Fruit fly (Drosophila melanogaster) whole organism, prepupa: Measurements from ENCODE around the gene CG7300.
A peak's percentile ranks its signal among the peaks of the same experiment; 100 is the strongest.

Experiments used
- Blimp-1 ChIP-seq: fragments of 200-800 bp; sonication (Bioruptor generic); optimal IDR thresholded peaks from 3 replicates; lab custom pipeline; 2017; ENCODE audit warnings: missing biosample characterization, missing genetic modification characterization, mild to moderate bottlenecking, moderate library complexity, missing genetic modification reagents
- CG10631 ChIP-seq: fragments of 200-800 bp; sonication (Bioruptor generic); optimal IDR thresholded peaks from 2 replicates; lab custom pipeline; 2016; ENCODE audit warnings: missing biosample characterization, missing genetic modification characterization
- CG11294 ChIP-seq: fragments of 200-800 bp; sonication (Bioruptor generic); IDR thresholded peaks from 2 replicates; pipeline ENCODE4 v1.3.6; 2022; ENCODE audit warnings: missing biosample characterization, missing genetic modification characterization
- CG11762 ChIP-seq: fragments of 200-800 bp; sonication (Bioruptor generic); optimal IDR thresholded peaks from 3 replicates; lab custom pipeline; 2016; ENCODE audit warnings: missing biosample characterization, missing genetic modification characterization; ENCODE audit not compliant: insufficient read depth
- CG15336 ChIP-seq: fragments of 200-800 bp; sonication (Bioruptor generic); IDR thresholded peaks from 2 replicates; pipeline ENCODE4 v1.3.6; 2022; ENCODE audit warnings: missing biosample characterization, missing genetic modification characterization
- CG1621 ChIP-seq: fragments of 200-800 bp; sonication (Bioruptor generic); optimal IDR thresholded peaks from 3 replicates; lab custom pipeline; 2018; ENCODE audit warnings: missing biosample characterization, mild to moderate bottlenecking, missing genetic modification characterization
- CG16779 ChIP-seq: fragments of 200-800 bp; sonication (Bioruptor generic); optimal IDR thresholded peaks from 3 replicates; lab custom pipeline; 2017; ENCODE audit warnings: missing biosample characterization, mild to moderate bottlenecking, missing genetic modification characterization
- CG3032 ChIP-seq: fragments of 200-800 bp; optimal IDR thresholded peaks from 2 replicates; lab custom pipeline; 2019; ENCODE audit warnings: missing biosample characterization, mild to moderate bottlenecking, missing genetic modification characterization, moderate library complexity
- CG31627 ChIP-seq: fragments of 200-800 bp; sonication (Bioruptor generic); optimal IDR thresholded peaks from 3 replicates; lab custom pipeline; 2016; ENCODE audit warnings: missing biosample characterization, missing genetic modification characterization
- CG32006 ChIP-seq: fragments of 200-800 bp; sonication (Bioruptor generic); optimal IDR thresholded peaks from 3 replicates; lab custom pipeline; 2017; ENCODE audit warnings: missing biosample characterization, mild to moderate bottlenecking, missing genetic modification characterization
- CG34406 ChIP-seq: fragments of 200-800 bp; sonication (Bioruptor generic); optimal IDR thresholded peaks from 3 replicates; lab custom pipeline; 2016; ENCODE audit warnings: missing biosample characterization, missing genetic modification characterization
- CG4318 ChIP-seq: fragments of 200-800 bp; sonication (Bioruptor generic); optimal IDR thresholded peaks from 3 replicates; lab custom pipeline; 2017; ENCODE audit warnings: missing biosample characterization, mild to moderate bottlenecking, missing genetic modification characterization
- CG6163 ChIP-seq: fragments of 200-800 bp; sonication (Bioruptor generic); IDR thresholded peaks from 3 replicates; pipeline ENCODE4 v1.3.6; 2022; ENCODE audit warnings: missing biosample characterization, missing genetic modification characterization
- CG6792 ChIP-seq: fragments of 200-800 bp; sonication (Bioruptor generic); optimal IDR thresholded peaks from 3 replicates; lab custom pipeline; 2016; ENCODE audit warnings: missing biosample characterization, missing genetic modification characterization
- CG6808 ChIP-seq: fragments of 200-800 bp; sonication (Bioruptor generic); optimal IDR thresholded peaks from 3 replicates; lab custom pipeline; 2017; ENCODE audit warnings: missing biosample characterization, missing genetic modification characterization, mild to moderate bottlenecking, moderate library complexity, missing genetic modification reagents
- CG6854 ChIP-seq: fragments of 200-800 bp; sonication (Bioruptor generic); optimal IDR thresholded peaks from 2 replicates; lab custom pipeline; 2017; ENCODE audit warnings: missing biosample characterization, mild to moderate bottlenecking, missing genetic modification characterization
- CG8119 ChIP-seq: fragments of 200-800 bp; sonication (Bioruptor generic); IDR thresholded peaks from 3 replicates; pipeline ENCODE4 v1.3.6; 2022; ENCODE audit warnings: missing biosample characterization, missing genetic modification characterization
- CG8319 ChIP-seq: fragments of 200-800 bp; sonication (Bioruptor generic); optimal IDR thresholded peaks from 3 replicates; lab custom pipeline; 2016; ENCODE audit warnings: missing biosample characterization, missing genetic modification characterization
- CG9139 ChIP-seq: fragments of 200-800 bp; sonication (Bioruptor generic); optimal IDR thresholded peaks from 3 replicates; lab custom pipeline; 2017; ENCODE audit warnings: missing biosample characterization, mild to moderate bottlenecking, missing genetic modification characterization
- Eip75B ChIP-seq: fragments of 200-800 bp; sonication (Bioruptor generic); optimal IDR thresholded peaks from 3 replicates; lab custom pipeline; 2016; ENCODE audit warnings: missing biosample characterization, missing genetic modification characterization
- Eip78C ChIP-seq: fragments of 200-800 bp; sonication (Bioruptor generic); peaks from one replicate; lab custom pipeline; 2016; ENCODE audit warnings: missing biosample characterization, missing genetic modification characterization
- Eip93F ChIP-seq: fragments of 200-800 bp; sonication (Bioruptor generic); optimal IDR thresholded peaks from 2 replicates; lab custom pipeline; 2016; ENCODE audit warnings: missing biosample characterization, mild to moderate bottlenecking, missing genetic modification characterization
- Ets21C ChIP-seq: fragments of 200-800 bp; sonication (Bioruptor generic); optimal IDR thresholded peaks from 3 replicates; lab custom pipeline; 2016; ENCODE audit warnings: missing biosample characterization, missing genetic modification characterization
- Ets96B ChIP-seq: fragments of 200-800 bp; optimal IDR thresholded peaks from 2 replicates; lab custom pipeline; 2019; ENCODE audit warnings: missing biosample characterization, mild to moderate bottlenecking, missing genetic modification characterization, moderate library complexity
- Gug ChIP-seq: fragments of 200-800 bp; sonication (Bioruptor generic); IDR thresholded peaks from 2 replicates; pipeline ENCODE4 v1.3.6; 2022; ENCODE audit warnings: missing biosample characterization, missing genetic modification characterization
- Hr39 ChIP-seq: fragments of 200-800 bp; sonication (Bioruptor generic); optimal IDR thresholded peaks from 2 replicates; lab custom pipeline; 2016; ENCODE audit warnings: missing biosample characterization, missing genetic modification characterization
- Hr4 ChIP-seq: fragments of 200-800 bp; sonication (Bioruptor generic); optimal IDR thresholded peaks from 3 replicates; lab custom pipeline; 2016; ENCODE audit warnings: missing biosample characterization, missing genetic modification characterization
- Met ChIP-seq: fragments of 200-800 bp; sonication (Bioruptor generic); optimal IDR thresholded peaks from 3 replicates; lab custom pipeline; 2016; ENCODE audit warnings: missing biosample characterization, missing genetic modification characterization
- Sox102F ChIP-seq: fragments of 200-800 bp; sonication (Bioruptor generic); optimal IDR thresholded peaks from 2 replicates; lab custom pipeline; 2016; ENCODE audit warnings: missing biosample characterization, mild to moderate bottlenecking, missing genetic modification characterization
- Sox14 ChIP-seq: fragments of 200-800 bp; sonication (Bioruptor generic); optimal IDR thresholded peaks from 3 replicates; lab custom pipeline; 2016; ENCODE audit warnings: missing biosample characterization, missing genetic modification characterization
- achi ChIP-seq: fragments of 200-800 bp; sonication (Bioruptor generic); optimal IDR thresholded peaks from 3 replicates; lab custom pipeline; 2016; ENCODE audit warnings: missing biosample characterization, missing genetic modification characterization
- acj6 ChIP-seq: fragments of 200-800 bp; sonication (Bioruptor generic); optimal IDR thresholded peaks from 3 replicates; lab custom pipeline; 2016; ENCODE audit warnings: missing biosample characterization, missing genetic modification characterization
- cyc ChIP-seq: fragments of 200-800 bp; sonication (Bioruptor generic); optimal IDR thresholded peaks from 3 replicates; lab custom pipeline; 2016; ENCODE audit warnings: missing biosample characterization, missing genetic modification characterization
- dac ChIP-seq: fragments of 200-800 bp; sonication (Bioruptor generic); optimal IDR thresholded peaks from 2 replicates; lab custom pipeline; 2017; ENCODE audit warnings: missing biosample characterization, mild to moderate bottlenecking, missing genetic modification characterization
- eg ChIP-seq: fragments of 200-800 bp; sonication (Bioruptor generic); IDR thresholded peaks from 3 replicates; pipeline ENCODE4 v1.3.6; 2022; ENCODE audit warnings: missing biosample characterization, missing genetic modification characterization
- esn ChIP-seq: fragments of 200-800 bp; sonication (Bioruptor generic); optimal IDR thresholded peaks from 2 replicates; lab custom pipeline; 2016; ENCODE audit warnings: missing biosample characterization, mild to moderate bottlenecking, missing genetic modification characterization, moderate library complexity
- fd59A ChIP-seq: fragments of 200-800 bp; sonication (Bioruptor generic); optimal IDR thresholded peaks from 2 replicates; lab custom pipeline; 2017; ENCODE audit warnings: missing biosample characterization, mild to moderate bottlenecking, missing genetic modification characterization, missing genetic modification reagents
- fd85E ChIP-seq: fragments of 200-800 bp; sonication (Bioruptor generic); optimal IDR thresholded peaks from 3 replicates; lab custom pipeline; 2016; ENCODE audit warnings: missing biosample characterization, missing genetic modification characterization
- lz ChIP-seq: fragments of 200-800 bp; sonication (Bioruptor generic); optimal IDR thresholded peaks from 3 replicates; lab custom pipeline; 2016; ENCODE audit warnings: missing biosample characterization, missing genetic modification characterization
- net ChIP-seq: fragments of 200-800 bp; sonication (Bioruptor generic); optimal IDR thresholded peaks from 3 replicates; lab custom pipeline; 2016; ENCODE audit warnings: missing biosample characterization, missing genetic modification characterization
- pdm3 ChIP-seq: fragments of 200-800 bp; sonication (Bioruptor generic); optimal IDR thresholded peaks from 3 replicates; lab custom pipeline; 2016; ENCODE audit warnings: missing biosample characterization, missing genetic modification characterization
- salr ChIP-seq, 2 experiments: fragments of 200-800 bp; sonication (Bioruptor generic); optimal IDR thresholded peaks; 3 replicates each; lab custom pipeline; 2016 to 2018; ENCODE audit warnings: missing biosample characterization in 2 of 2, missing genetic modification characterization in 2 of 2, mild to moderate bottlenecking in 1 of 2
- svp ChIP-seq: fragments of 200-800 bp; sonication (Bioruptor generic); peaks from one replicate; lab custom pipeline; 2016; ENCODE audit warnings: missing biosample characterization, missing genetic modification characterization
- topi ChIP-seq: fragments of 200-800 bp; sonication (Bioruptor generic); optimal IDR thresholded peaks from 3 replicates; lab custom pipeline; 2016; ENCODE audit warnings: missing biosample characterization, missing genetic modification characterization
- vri ChIP-seq: fragments of 200-800 bp; sonication (Bioruptor generic); optimal IDR thresholded peaks from 3 replicates; lab custom pipeline; 2016; ENCODE audit warnings: missing biosample characterization, mild to moderate bottlenecking, missing genetic modification characterization

Gene CG7300

DNA sequence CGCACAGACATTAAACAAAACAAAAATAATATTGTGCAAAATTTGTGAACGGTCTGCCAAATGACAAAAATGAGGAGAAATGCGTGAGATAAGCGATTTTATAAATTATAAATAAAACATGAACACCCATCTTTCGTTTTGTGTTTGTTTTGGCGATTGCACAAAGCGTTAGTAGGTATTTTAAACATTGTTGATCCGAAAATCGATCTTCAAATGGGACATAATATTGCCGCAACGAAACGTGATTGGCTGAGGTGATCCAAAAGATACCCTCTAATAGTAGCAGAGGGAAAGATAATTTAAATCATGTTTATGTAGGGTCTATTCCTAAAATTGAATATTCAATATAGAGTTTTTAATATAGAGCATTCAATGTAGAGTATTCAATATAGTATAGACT is 18.3 kb downstream of the CG7300 start:
- TF ChIP-seq CG6792 (GFP tag; lab: Kevin White, UChicago) (no peak), Ets21C (no peak), CG32006 (peak; percentile 16), Eip93F (GFP tag; lab: Kevin White, UChicago) (no peak), CG6163 (GFP tag; lab: Robert Waterston, UW) (0 out of 3 replicates have a peak, but pooled peaks have one; percentile 26), svp (peak; percentile 59), CG15336 (GFP tag; lab: Robert Waterston, UW) (0 out of 2 replicates have a peak, but pooled peaks have one; percentile 30), CG8119 (peak; percentile 31; the same call in 1 of the 3 replicates), Hr4 (GFP tag; lab: Kevin White, UChicago) (peak; percentile 35), Eip78C (GFP tag; lab: Kevin White, UChicago) (peak; percentile 61), Ets96B (tag; lab: Kevin White, UChicago) (no peak), Met (peak; percentile 5), eg (no peak)
- TF ChIP-seq, all 60 proteins: peak for 8

DNA sequence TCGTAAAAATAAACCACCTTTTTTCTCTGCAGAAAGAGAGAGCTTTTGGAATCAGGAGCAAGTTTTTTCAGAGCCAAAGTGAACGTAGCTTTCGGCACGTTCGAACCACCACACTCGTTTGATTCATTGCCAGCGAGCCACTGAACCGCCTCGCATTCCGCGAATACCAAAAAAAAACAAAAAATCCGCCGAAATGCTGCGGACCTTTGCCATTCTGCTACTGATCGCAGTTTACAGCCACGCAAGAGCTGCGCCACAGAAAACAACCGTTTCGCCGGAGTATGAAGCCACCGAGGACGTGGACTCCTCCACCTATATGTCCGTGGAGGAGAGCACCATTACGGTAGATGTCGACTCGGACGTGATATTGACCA is 20.1 kb downstream of the CG7300 start:
- TF ChIP-seq CG32006 (peak; percentile 26), CG15336 (GFP tag; lab: Robert Waterston, UW) (peak; percentile 4; the same call in 1 of the 2 replicates), Ets21C (no peak)

DNA sequence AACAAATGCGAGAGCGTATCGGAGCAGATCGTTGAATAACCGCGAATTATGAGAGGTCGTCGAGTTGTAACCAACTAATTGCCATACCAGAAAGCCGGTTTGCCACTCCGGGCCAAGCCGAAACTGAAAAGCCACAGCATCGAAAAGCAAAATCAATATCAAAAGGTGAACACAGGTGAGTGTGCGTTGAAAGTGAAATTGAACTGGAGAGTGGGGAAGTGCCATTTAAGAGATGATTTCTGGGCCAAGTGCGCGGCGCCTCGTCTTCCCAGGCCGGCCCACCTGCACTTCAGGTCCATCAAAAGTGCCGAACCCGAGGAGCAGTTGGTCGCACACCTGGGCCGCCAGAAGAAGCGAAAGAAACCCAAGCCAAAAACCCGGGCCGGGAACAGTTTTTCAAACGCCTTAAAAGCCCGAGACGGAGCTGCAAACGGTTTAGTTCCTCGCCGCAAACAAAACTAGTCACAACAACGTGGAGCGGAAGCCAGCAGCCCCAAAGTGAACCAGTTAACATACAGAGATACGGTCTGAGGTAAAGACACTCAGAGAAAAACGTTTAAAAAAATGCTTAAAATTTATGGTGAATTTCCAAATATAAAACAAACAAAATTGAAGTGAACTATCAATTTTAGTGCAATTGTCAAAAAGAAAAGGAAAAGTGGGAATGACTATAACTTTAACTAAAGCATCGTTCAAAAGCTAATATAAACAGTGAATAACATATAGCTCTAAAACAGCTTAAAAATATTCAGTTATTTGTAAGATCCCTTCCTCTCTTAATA is 20.7 kb downstream of the CG7300 start, which contains the start of gene CG17104:
Gene CG17104, plus strand, starts transcription at position 266 of the 782 bp plus-strand sequence.
- no peak for TF ChIP-seq CG6854 (GFP tag; lab: Kevin White, UChicago)
- peak; percentile 63 for TF ChIP-seq topi (GFP tag; lab: Kevin White, UChicago)
- peak; percentile 42 for TF ChIP-seq fd59A (GFP tag; lab: Kevin White, UChicago)
- peak; percentile 73 for TF ChIP-seq Eip75B (GFP tag; lab: Kevin White, UChicago)
- TF ChIP-seq CG11762, result peak; percentile 61
- TF ChIP-seq Hr39 (GFP tag; lab: Kevin White, UChicago), result peak; percentile 52
- TF ChIP-seq CG8119, result peak; percentile 89
- TF ChIP-seq CG8319 (GFP tag; lab: Kevin White, UChicago), result no peak
- no peak for TF ChIP-seq fd85E (GFP tag; lab: Kevin White, UChicago)
- TF ChIP-seq Gug (GFP tag; lab: Robert Waterston, UW), result peak; percentile 58; the same call in 1 of the 2 replicates
- TF ChIP-seq net (GFP tag; lab: Kevin White, UChicago), result peak; percentile 77
- TF ChIP-seq esn (GFP tag; lab: Kevin White, UChicago), result peak; percentile 65
- peak; percentile 68; the same call in 2 of the 3 replicates for TF ChIP-seq CG6163 (GFP tag; lab: Robert Waterston, UW)
- peak; percentile 60 for TF ChIP-seq Sox14
- peak; percentile 81 for TF ChIP-seq Hr4 (GFP tag; lab: Kevin White, UChicago)
- TF ChIP-seq svp, result peak; percentile 79
- peak; percentile 61 for TF ChIP-seq acj6 (GFP tag; lab: Kevin White, UChicago)
- peak; percentile 73 for TF ChIP-seq pdm3
- TF ChIP-seq CG4318 (GFP tag; lab: Kevin White, UChicago), result peak; percentile 67
- TF ChIP-seq Eip93F (GFP tag; lab: Kevin White, UChicago), result no peak
- peak; percentile 71 for TF ChIP-seq CG10631 (GFP tag; lab: Kevin White, UChicago)
- TF ChIP-seq CG34406 (GFP tag; lab: Kevin White, UChicago), result peak; percentile 55
- peak; percentile 82 for TF ChIP-seq CG15336 (GFP tag; lab: Robert Waterston, UW)
- peak; percentile 37 for TF ChIP-seq Sox102F
- TF ChIP-seq CG16779 (tag; lab: Kevin White, UChicago), result no peak
- peak; percentile 71 for TF ChIP-seq achi (GFP tag; lab: Kevin White, UChicago)
- TF ChIP-seq CG31627 (GFP tag; lab: Kevin White, UChicago), result peak; percentile 47
- TF ChIP-seq CG11294 (GFP tag; lab: Robert Waterston, UW), result 0 out of 2 replicates have a peak, but pooled peaks have one; percentile 16
- TF ChIP-seq Blimp-1, result peak; percentile 90
- TF ChIP-seq salr (GFP tag; optimal IDR thresholded peaks at IDR 0.05; lab: Kevin White, UChicago), result peak in 1 of 2 experiments; percentile 48
- peak; percentile 6 for TF ChIP-seq vri (GFP tag; lab: Kevin White, UChicago)
- TF ChIP-seq CG3032 (tag; lab: Kevin White, UChicago), result peak; percentile 61
- TF ChIP-seq cyc, result peak; percentile 43
- TF ChIP-seq lz, result peak; percentile 51
- TF ChIP-seq CG6808 (GFP tag; lab: Kevin White, UChicago), result peak; percentile 56
- peak; percentile 39 for TF ChIP-seq dac
- no peak for TF ChIP-seq CG9139 (GFP tag; lab: Kevin White, UChicago)
- peak; percentile 94 for TF ChIP-seq Eip78C (GFP tag; lab: Kevin White, UChicago)
- TF ChIP-seq CG1621 (tag; lab: Kevin White, UChicago), result peak; percentile 55
